Fruit fly (Drosophila melanogaster): ENCODE results near the gene Irk3.

Irk3 gene

dm6 chr2L:18688646-18689296 is 24.8 kb downstream of the Irk3 start, which contains the start of gene msl-1 (continued):
- TF ChIP-seq CG8359 (GFP tag; optimal IDR thresholded peaks at IDR 0.05; ENCODE audit: borderline replicate concordance) = no peak
- no peak for TF ChIP-seq Hey (tag; optimal IDR thresholded peaks at IDR 0.05)
- peak; percentile 94 for TF ChIP-seq CG7963 (GFP tag; IDR thresholded peaks at IDR 0.05; ENCODE audit: partially characterized antibody)
- TF ChIP-seq CG6254 (GFP tag; optimal IDR thresholded peaks at IDR 0.05) = no peak
- TF ChIP-seq tin (GFP tag; optimal IDR thresholded peaks at IDR 0.05) = peak; percentile 33
- peak; percentile 21 for TF ChIP-seq az2 (GFP tag; optimal IDR thresholded peaks at IDR 0.05)
- TF ChIP-seq ac (GFP tag; optimal IDR thresholded peaks at IDR 0.05) = no peak
- peak; percentile 90 for TF ChIP-seq CG34224 (GFP tag; IDR thresholded peaks at IDR 0.05; ENCODE audit: partially characterized antibody)
- peak; percentile 2 for TF ChIP-seq CG12391 (tag; optimal IDR thresholded peaks at IDR 0.05)
- peak; percentile 95 for TF ChIP-seq Ets65A (GFP tag)
- TF ChIP-seq nau (GFP tag; optimal IDR thresholded peaks at IDR 0.05) = no peak
- peak; percentile 70 for TF ChIP-seq NFAT (GFP tag; IDR thresholded peaks at IDR 0.05)
- no peak for TF ChIP-seq maf-S (GFP tag; optimal IDR thresholded peaks at IDR 0.05)
- TF ChIP-seq Mes4 (GFP tag; optimal IDR thresholded peaks at IDR 0.05) = no peak
- no peak for TF ChIP-seq repo (GFP tag; optimal IDR thresholded peaks at IDR 0.05)
- TF ChIP-seq CG15479 (GFP tag; optimal IDR thresholded peaks at IDR 0.05) = no peak
- TF ChIP-seq ems (GFP tag; optimal IDR thresholded peaks at IDR 0.05) = no peak
- TF ChIP-seq tup (GFP tag; optimal IDR thresholded peaks at IDR 0.05) = no peak
- no peak for TF ChIP-seq CG12299 (tag; optimal IDR thresholded peaks at IDR 0.05)
- TF ChIP-seq CG3163 (GFP tag; optimal IDR thresholded peaks at IDR 0.05) = peak; percentile 42
- peak; percentile 92 for TF ChIP-seq HLH4C (GFP tag; IDR thresholded peaks at IDR 0.05; ENCODE audit: partially characterized antibody)
- no peak for TF ChIP-seq CG11504 (tag; optimal IDR thresholded peaks at IDR 0.05)
- no peak for TF ChIP-seq Awh (GFP tag; IDR thresholded peaks at IDR 0.05)
- no peak for TF ChIP-seq rib (GFP tag; IDR thresholded peaks at IDR 0.05)
- TF ChIP-seq CG33557 (GFP tag; optimal IDR thresholded peaks at IDR 0.05) = no peak
- no peak for TF ChIP-seq CG10565 (GFP tag; optimal IDR thresholded peaks at IDR 0.05)
- peak; percentile 65 for TF ChIP-seq CG4617 (GFP tag; optimal IDR thresholded peaks at IDR 0.05; ENCODE audit: borderline replicate concordance)
- no peak for TF ChIP-seq CG5953 (GFP tag; IDR thresholded peaks at IDR 0.05)
- TF ChIP-seq Gug (GFP tag; IDR thresholded peaks at IDR 0.05) = peak; percentile 75; the same call in 1 of the 4 replicates
- no peak for TF ChIP-seq Hr39 (optimal IDR thresholded peaks at IDR 0.05)
- TF ChIP-seq CG16863 (GFP tag; optimal IDR thresholded peaks at IDR 0.05) = no peak
- no peak for TF ChIP-seq grau (tag; optimal IDR thresholded peaks at IDR 0.05)
- peak; percentile 68 for TF ChIP-seq jumu (GFP tag; optimal IDR thresholded peaks at IDR 0.05)
- TF ChIP-seq CG13296 (GFP tag; optimal IDR thresholded peaks at IDR 0.05) = no peak
- TF ChIP-seq CG17359 (tag; optimal IDR thresholded peaks at IDR 0.05) = no peak
- TF ChIP-seq slp2 (GFP tag; optimal IDR thresholded peaks at IDR 0.05) = no peak
- no peak for TF ChIP-seq Nf-YA (GFP tag; IDR thresholded peaks at IDR 0.05)
- TF ChIP-seq CG11085 (GFP tag; IDR thresholded peaks at IDR 0.05) = no peak
- TF ChIP-seq yki (optimal IDR thresholded peaks at IDR 0.05) = no peak
- TF ChIP-seq CG8478 (optimal IDR thresholded peaks at IDR 0.05) = no peak
- TF ChIP-seq Ravus (GFP tag; IDR thresholded peaks at IDR 0.05) = no peak
- peak; percentile 45 for TF ChIP-seq CG17912 (GFP tag; optimal IDR thresholded peaks at IDR 0.05)
- no peak for TF ChIP-seq CG34376 (GFP tag; optimal IDR thresholded peaks at IDR 0.05)
- TF ChIP-seq CoRest (tag; optimal IDR thresholded peaks at IDR 0.05) = no peak
- TF ChIP-seq dpn (GFP tag; optimal IDR thresholded peaks at IDR 0.05) = peak; percentile 22 to 41
- TF ChIP-seq Stat92E (GFP tag; optimal IDR thresholded peaks at IDR 0.05) = no peak
- peak; percentile 88 for TF ChIP-seq tna (GFP tag; IDR thresholded peaks at IDR 0.05; ENCODE audit: partially characterized antibody)
- no peak for TF ChIP-seq Kr (GFP tag; optimal IDR thresholded peaks at IDR 0.05)
- TF ChIP-seq Lpt (GFP tag; optimal IDR thresholded peaks at IDR 0.05) = no peak
- TF ChIP-seq Adf1 (GFP tag; IDR thresholded peaks at IDR 0.05) = no peak
- no peak for TF ChIP-seq twi (tag; optimal IDR thresholded peaks at IDR 0.05)

All from whole organism, embryonic.